Fruit fly (Drosophila melanogaster): ENCODE measurements around the gene htl.

DNA sequence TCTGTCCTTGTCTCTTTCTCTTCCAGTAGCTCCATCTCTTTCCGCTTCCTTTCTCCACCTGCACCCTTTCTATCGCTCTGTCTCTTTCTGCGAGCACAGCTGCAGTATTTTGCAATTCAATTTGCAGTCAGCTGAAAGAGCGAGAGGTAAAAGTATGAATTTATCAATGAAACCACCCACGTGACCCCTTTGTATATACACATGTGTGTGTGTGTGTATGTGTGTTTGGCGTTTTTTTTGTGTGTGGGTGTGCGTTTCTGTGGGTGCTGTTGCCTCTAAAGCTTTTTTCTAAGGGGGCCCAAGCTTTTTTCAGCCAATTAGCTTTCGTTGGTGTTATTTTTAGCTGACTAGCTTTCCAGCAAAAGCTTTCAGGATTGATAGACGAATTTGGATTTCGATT, 36.7 kb upstream of the htl start:
- TF ChIP-seq psq (optimal IDR thresholded peaks at IDR 0.05), result no peak
- TF ChIP-seq Dll (optimal IDR thresholded peaks at IDR 0.05), result no peak
- no peak for TF ChIP-seq CG8478 (optimal IDR thresholded peaks at IDR 0.05)
- TF ChIP-seq usp (GFP tag; optimal IDR thresholded peaks at IDR 0.05), result no peak
- no peak for TF ChIP-seq pan (optimal IDR thresholded peaks at IDR 0.05)
- no peak for TF ChIP-seq EcR (GFP tag; optimal IDR thresholded peaks at IDR 0.05)
